Fruit fly (Drosophila melanogaster): ENCODE measurements around the gene fd3F.

The fd3F gene

dm6 chrX:3838648-3839047, 36.5 kb downstream of the fd3F start (continued):
- TF ChIP-seq salr (GFP tag; optimal IDR thresholded peaks at IDR 0.05) (peak; percentile 7 to 51), cyc (GFP tag; optimal IDR thresholded peaks at IDR 0.05) (peak; percentile 42), CG6792 (GFP tag; optimal IDR thresholded peaks at IDR 0.05) (peak; percentile 48), CG3919 (GFP tag; optimal IDR thresholded peaks at IDR 0.05) (peak; percentile 60), Hr38 (GFP tag; optimal IDR thresholded peaks at IDR 0.05) (no peak), Ets21C (GFP tag; optimal IDR thresholded peaks at IDR 0.05) (no peak), topi (GFP tag; optimal IDR thresholded peaks at IDR 0.05) (peak; percentile 41), CG8119 (GFP tag; IDR thresholded peaks at IDR 0.05) (peak; percentile 76), Eip75B (GFP tag; optimal IDR thresholded peaks at IDR 0.05) (no peak), CG9139 (GFP tag; optimal IDR thresholded peaks at IDR 0.05) (no peak), CG6276 (GFP tag; optimal IDR thresholded peaks at IDR 0.05) (peak; percentile 81), CG8319 (GFP tag; optimal IDR thresholded peaks at IDR 0.05) (no peak), CG16779 (tag; optimal IDR thresholded peaks at IDR 0.05) (no peak), CG7368 (GFP tag; optimal IDR thresholded peaks at IDR 0.05) (peak; percentile 38), Smox (GFP tag; optimal IDR thresholded peaks at IDR 0.05) (peak; percentile 23), CG3032 (tag; optimal IDR thresholded peaks at IDR 0.05) (peak; percentile 31), CG8632 (GFP tag; optimal IDR thresholded peaks at IDR 0.05) (peak; percentile 36), ss (GFP tag; optimal IDR thresholded peaks at IDR 0.05) (peak; percentile 16 to 24), Sox14 (GFP tag; optimal IDR thresholded peaks at IDR 0.05) (peak; percentile 50), net (GFP tag; optimal IDR thresholded peaks at IDR 0.05) (peak; percentile 54), Lpt (GFP tag; optimal IDR thresholded peaks at IDR 0.05) (peak; percentile 64), Gug (GFP tag; IDR thresholded peaks at IDR 0.05) (peak; percentile 52; the same call in 1 of the 2 replicates), CG11902 (GFP tag; optimal IDR thresholded peaks at IDR 0.05) (no peak), CG34406 (GFP tag; optimal IDR thresholded peaks at IDR 0.05) (peak; percentile 30), CG10669 (GFP tag; optimal IDR thresholded peaks at IDR 0.05) (peak; percentile 24), pdm3 (GFP tag; optimal IDR thresholded peaks at IDR 0.05) (peak; percentile 51), CG11762 (GFP tag; optimal IDR thresholded peaks at IDR 0.05; ENCODE audit: insufficient read depth) (peak; percentile 38), CG6808 (GFP tag; optimal IDR thresholded peaks at IDR 0.05) (peak; percentile 56), CG4318 (GFP tag; optimal IDR thresholded peaks at IDR 0.05) (peak; percentile 63), fkh (GFP tag; optimal IDR thresholded peaks at IDR 0.05) (peak; percentile 51)

dm6 chrX:3840962-3841361, 38.8 kb downstream of the fd3F start:
- TF ChIP-seq CG6276 (GFP tag; optimal IDR thresholded peaks at IDR 0.05) (peak; percentile 2), cyc (GFP tag; optimal IDR thresholded peaks at IDR 0.05) (no peak), CG11762 (GFP tag; optimal IDR thresholded peaks at IDR 0.05; ENCODE audit: insufficient read depth) (no peak), Eip93F (GFP tag; optimal IDR thresholded peaks at IDR 0.05) (peak; percentile 91), CG3032 (tag; optimal IDR thresholded peaks at IDR 0.05) (no peak), Gug (GFP tag; IDR thresholded peaks at IDR 0.05) (no peak), Sox14 (GFP tag; optimal IDR thresholded peaks at IDR 0.05) (no peak), Sox15 (GFP tag; optimal IDR thresholded peaks at IDR 0.05) (no peak), CG6792 (GFP tag; optimal IDR thresholded peaks at IDR 0.05) (no peak), svp (GFP tag) (no peak), CG16779 (tag; optimal IDR thresholded peaks at IDR 0.05) (no peak), net (GFP tag; optimal IDR thresholded peaks at IDR 0.05) (peak; percentile 5), Smox (GFP tag; optimal IDR thresholded peaks at IDR 0.05) (no peak), Met (GFP tag; optimal IDR thresholded peaks at IDR 0.05) (no peak), Ets21C (GFP tag; optimal IDR thresholded peaks at IDR 0.05) (no peak), pdm3 (GFP tag; optimal IDR thresholded peaks at IDR 0.05) (no peak), CG8319 (GFP tag; optimal IDR thresholded peaks at IDR 0.05) (no peak), CG1621 (tag; optimal IDR thresholded peaks at IDR 0.05) (no peak), Eip78C (GFP tag) (peak; percentile 77), Blimp-1 (GFP tag; optimal IDR thresholded peaks at IDR 0.05) (no peak), Eip75B (GFP tag; optimal IDR thresholded peaks at IDR 0.05) (no peak), CG15336 (GFP tag; IDR thresholded peaks at IDR 0.05) (peak; percentile 72; the same call in 1 of the 2 replicates), CG11902 (GFP tag; optimal IDR thresholded peaks at IDR 0.05) (no peak), fd59A (GFP tag; optimal IDR thresholded peaks at IDR 0.05) (no peak), CG10631 (GFP tag; optimal IDR thresholded peaks at IDR 0.05) (no peak), lz (GFP tag; optimal IDR thresholded peaks at IDR 0.05) (no peak), ss (GFP tag; optimal IDR thresholded peaks at IDR 0.05) (peak; percentile 43), dsx (GFP tag; optimal IDR thresholded peaks at IDR 0.05; ENCODE audit: poor library complexity, severe bottlenecking) (no peak), fd85E (GFP tag; optimal IDR thresholded peaks at IDR 0.05) (peak; percentile 2), esn (GFP tag; optimal IDR thresholded peaks at IDR 0.05) (no peak), CG7368 (GFP tag; optimal IDR thresholded peaks at IDR 0.05) (no peak), eg (GFP tag; IDR thresholded peaks at IDR 0.05) (peak; percentile 37; the same call in 1 of the 3 replicates), vri (GFP tag; optimal IDR thresholded peaks at IDR 0.05) (no peak), CG6854 (GFP tag; optimal IDR thresholded peaks at IDR 0.05) (peak; percentile 70), Sox102F (GFP tag; optimal IDR thresholded peaks at IDR 0.05) (peak; percentile 73), CG10669 (GFP tag; optimal IDR thresholded peaks at IDR 0.05) (no peak), CG9139 (GFP tag; optimal IDR thresholded peaks at IDR 0.05) (no peak)

All from whole organism, prepupa.